Fruit fly (Drosophila melanogaster): ENCODE results near the gene ph-p.

DNA sequence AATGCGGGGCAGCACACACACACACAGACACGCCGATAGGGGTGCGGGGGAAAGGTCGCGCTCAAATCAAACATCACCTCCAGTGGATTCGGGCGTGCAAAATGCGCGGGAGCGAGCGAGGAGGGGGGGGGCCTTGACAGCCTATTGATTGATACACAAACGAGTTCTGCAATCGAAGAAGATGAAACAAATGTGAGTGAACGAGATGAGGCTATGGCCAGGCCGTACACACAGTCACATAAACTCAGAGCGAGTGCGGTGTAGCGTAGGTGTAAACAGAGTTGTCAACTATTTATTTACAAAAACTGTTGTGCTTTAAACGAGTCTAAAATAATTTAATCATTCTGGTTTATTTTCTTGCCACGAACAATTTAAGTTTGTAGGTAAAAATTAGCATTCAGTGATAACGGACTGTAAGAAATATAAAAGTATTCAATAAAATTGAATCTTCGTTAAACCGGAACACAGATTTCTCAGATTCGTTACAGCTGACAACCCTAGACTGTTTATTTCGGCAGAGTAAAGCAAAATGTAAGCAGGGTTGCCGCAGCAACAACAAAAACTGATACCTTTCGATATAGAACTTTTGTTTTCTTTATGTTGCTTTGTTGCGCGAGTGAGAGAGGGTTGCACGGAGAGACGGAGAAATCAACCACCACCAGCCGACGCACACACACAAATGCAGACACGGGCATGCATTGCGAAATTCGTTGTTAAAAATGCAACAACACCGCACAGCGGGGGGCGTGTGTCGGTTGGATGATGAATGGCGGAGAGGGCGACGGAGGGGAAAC, 3.0 kb downstream of the ph-p start:
- TF ChIP-seq EcR (GFP tag; optimal IDR thresholded peaks at IDR 0.05) = peak; percentile 17
- peak; percentile 88 for TF ChIP-seq CG15710 (tag; optimal IDR thresholded peaks at IDR 0.05)
- TF ChIP-seq CG34367 (tag; optimal IDR thresholded peaks at IDR 0.05) = peak; percentile 83

All from whole organism, pupa.